Worm (Caenorhabditis elegans) whole organism, L3 larva: ENCODE results near the gene zipt-13.

Experiments used
- R02D3.7 ChIP-seq: fragments of 150-350 bp; optimal IDR thresholded peaks from 2 replicates; lab custom pipeline; 2014; ENCODE audit warnings: missing biosample characterization, missing genetic modification characterization
- aly-2 ChIP-seq: fragments of 150-350 bp; optimal IDR thresholded peaks from 2 replicates; lab custom pipeline; 2014; ENCODE audit warnings: missing biosample characterization, missing genetic modification characterization
- ceh-16 ChIP-seq: sonication (generic microtip); optimal IDR thresholded peaks from 2 replicates; lab custom pipeline; 2017; ENCODE audit warnings: missing biosample characterization, missing genetic modification characterization
- ceh-28 ChIP-seq: fragments of 150-350 bp; optimal IDR thresholded peaks from 2 replicates; lab custom pipeline; 2014; ENCODE audit warnings: missing biosample characterization, missing genetic modification reagents, missing genetic modification characterization
- ceh-82 ChIP-seq: fragments of 150-350 bp; optimal IDR thresholded peaks from 2 replicates; lab custom pipeline; 2014; ENCODE audit warnings: missing biosample characterization, missing genetic modification characterization
- ceh-9 ChIP-seq: sonication (generic microtip); optimal IDR thresholded peaks from 2 replicates; lab custom pipeline; 2018; ENCODE audit warnings: missing biosample characterization, missing genetic modification characterization
- daf-12 ChIP-seq: fragments of 150-350 bp; optimal IDR thresholded peaks from 2 replicates; lab custom pipeline; 2014; ENCODE audit warnings: missing biosample characterization, missing genetic modification reagents, missing genetic modification characterization
- egl-5 ChIP-seq: fragments of 150-350 bp; optimal IDR thresholded peaks from 2 replicates; lab custom pipeline; 2017; ENCODE audit warnings: missing biosample characterization, missing genetic modification reagents, missing genetic modification characterization, inconsistent platforms
- elt-1 ChIP-seq: fragments of 150-350 bp; optimal IDR thresholded peaks from 2 replicates; lab custom pipeline; 2014; ENCODE audit warnings: missing biosample characterization, missing genetic modification characterization
- elt-2 ChIP-seq: sonication (generic microtip); optimal IDR thresholded peaks from 2 replicates; lab custom pipeline; 2016; ENCODE audit warnings: missing genetic modification reagents, mild to moderate bottlenecking, missing genetic modification characterization, missing compliant biosample characterization
- elt-3 ChIP-seq, 3 experiments: fragments of 150-350 bp in 1 of 3; sonication (generic microtip) in 2 of 3; optimal IDR thresholded peaks; 2 replicates in 2 of 3; 4 replicates in 1 of 3; lab custom pipeline; 2014 to 2017; ENCODE audit warnings: missing biosample characterization in 3 of 3, missing genetic modification characterization in 3 of 3
- eor-1 ChIP-seq, 2 experiments: fragments of 150-350 bp; optimal IDR thresholded peaks; 2 replicates each; lab custom pipeline; 2014 to 2018; ENCODE audit warnings: missing biosample characterization in 2 of 2, missing genetic modification characterization in 2 of 2
- fkh-2 ChIP-seq: fragments of 150-350 bp; optimal IDR thresholded peaks from 2 replicates; lab custom pipeline; 2014; ENCODE audit warnings: missing biosample characterization, missing genetic modification reagents, missing genetic modification characterization
- fos-1 ChIP-seq: fragments of 150-350 bp; optimal IDR thresholded peaks from 2 replicates; lab custom pipeline; 2014; ENCODE audit warnings: missing biosample characterization, missing genetic modification characterization
- jun-1 ChIP-seq: fragments of 150-350 bp; optimal IDR thresholded peaks from 2 replicates; lab custom pipeline; 2014; ENCODE audit warnings: missing biosample characterization, missing genetic modification reagents, missing genetic modification characterization
- lin-15B ChIP-seq: fragments of 150-350 bp; optimal IDR thresholded peaks from 2 replicates; lab custom pipeline; 2014; ENCODE audit warnings: missing biosample characterization, missing genetic modification characterization
- lin-39 ChIP-seq: fragments of 150-350 bp; optimal IDR thresholded peaks from 2 replicates; lab custom pipeline; 2018; ENCODE audit warnings: missing biosample characterization, missing genetic modification reagents, missing genetic modification characterization
- lsy-12 ChIP-seq: sonication (generic microtip); optimal IDR thresholded peaks from 2 replicates; lab custom pipeline; 2016; ENCODE audit warnings: mild to moderate bottlenecking, missing genetic modification characterization, missing compliant biosample characterization
- mdl-1 ChIP-seq: fragments of 150-350 bp; optimal IDR thresholded peaks from 2 replicates; lab custom pipeline; 2014; ENCODE audit warnings: missing biosample characterization, missing genetic modification characterization
- nfya-1 ChIP-seq: sonication (generic microtip); optimal IDR thresholded peaks from 2 replicates; lab custom pipeline; 2017; ENCODE audit warnings: missing genetic modification characterization, mild to moderate bottlenecking, missing compliant biosample characterization, antibody characterized with exemption, moderate library complexity; ENCODE audit not compliant: insufficient read depth
- nhr-11 ChIP-seq: fragments of 150-350 bp; optimal IDR thresholded peaks from 2 replicates; lab custom pipeline; 2014; ENCODE audit warnings: missing biosample characterization, missing genetic modification characterization
- nhr-12 ChIP-seq: fragments of 150-350 bp; optimal IDR thresholded peaks from 2 replicates; lab custom pipeline; 2014; ENCODE audit warnings: missing biosample characterization, missing genetic modification characterization
- nhr-23 ChIP-seq: fragments of 150-350 bp; optimal IDR thresholded peaks from 2 replicates; lab custom pipeline; 2014; ENCODE audit warnings: missing biosample characterization, missing genetic modification reagents, missing genetic modification characterization
- nhr-25 ChIP-seq: sonication (generic microtip); optimal IDR thresholded peaks from 2 replicates; lab custom pipeline; 2017; ENCODE audit warnings: missing biosample characterization, missing genetic modification characterization
- nhr-28 ChIP-seq: fragments of 150-350 bp; optimal IDR thresholded peaks from 2 replicates; lab custom pipeline; 2014; ENCODE audit warnings: missing biosample characterization, missing genetic modification characterization
- nhr-76 ChIP-seq: fragments of 150-350 bp; sonication (generic microtip); optimal IDR thresholded peaks from 5 replicates; lab custom pipeline; 2014; ENCODE audit warnings: missing biosample characterization, missing genetic modification characterization
- nhr-77 ChIP-seq: fragments of 150-350 bp; optimal IDR thresholded peaks from 2 replicates; lab custom pipeline; 2014; ENCODE audit warnings: missing biosample characterization, missing genetic modification characterization
- pha-4 ChIP-seq: fragments of 150-350 bp; optimal IDR thresholded peaks from 2 replicates; lab custom pipeline; 2014; ENCODE audit warnings: missing biosample characterization, missing genetic modification reagents, missing genetic modification characterization
- pqm-1 ChIP-seq: fragments of 150-350 bp; optimal IDR thresholded peaks from 2 replicates; lab custom pipeline; 2017; ENCODE audit warnings: missing biosample characterization, missing genetic modification characterization, inconsistent platforms
- sea-2 ChIP-seq: fragments of 150-350 bp; sonication (generic microtip); optimal IDR thresholded peaks from 4 replicates; lab custom pipeline; 2014; ENCODE audit warnings: missing biosample characterization, missing genetic modification reagents, missing genetic modification characterization
- snpc-4 ChIP-seq: fragments of 150-350 bp; optimal IDR thresholded peaks from 2 replicates; lab custom pipeline; 2014; ENCODE audit warnings: missing biosample characterization, missing genetic modification characterization
- tbx-2 ChIP-seq: sonication (generic microtip); optimal IDR thresholded peaks from 2 replicates; lab custom pipeline; 2016; ENCODE audit warnings: mild to moderate bottlenecking, missing genetic modification characterization, missing compliant biosample characterization
- unc-62 ChIP-seq: fragments of 150-350 bp; sonication (generic microtip); optimal IDR thresholded peaks from 4 replicates; lab custom pipeline; 2014; ENCODE audit warnings: missing biosample characterization, missing genetic modification reagents, missing genetic modification characterization
- zag-1 ChIP-seq: fragments of 150-350 bp; optimal IDR thresholded peaks from 2 replicates; lab custom pipeline; 2014; ENCODE audit warnings: missing biosample characterization, missing genetic modification characterization
- ztf-11 ChIP-seq: fragments of 150-350 bp; optimal IDR thresholded peaks from 2 replicates; lab custom pipeline; 2014; ENCODE audit warnings: missing biosample characterization, missing genetic modification characterization
- ztf-4 ChIP-seq: fragments of 150-350 bp; optimal IDR thresholded peaks from 2 replicates; lab custom pipeline; 2014; ENCODE audit warnings: missing biosample characterization, missing genetic modification characterization

zipt-13 gene

DNA sequence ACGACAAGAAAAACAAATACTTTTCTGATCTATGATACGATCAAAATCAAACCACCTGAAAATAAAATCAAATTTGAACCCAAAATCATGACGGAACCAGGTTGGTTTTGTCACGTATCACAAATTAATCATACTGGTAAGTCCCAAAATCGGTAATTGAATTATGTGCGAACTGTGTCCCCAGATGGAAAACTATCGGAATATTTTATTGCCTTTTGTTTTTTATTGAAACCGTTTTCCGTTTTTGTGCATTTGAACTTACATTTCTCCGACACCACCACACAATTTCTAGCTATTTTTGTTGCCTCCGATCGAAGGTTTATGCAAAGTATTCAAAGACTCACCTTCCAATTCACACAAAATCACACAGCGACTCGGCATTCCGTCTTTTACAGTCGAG lies 36.6 kb upstream of the zipt-13 start, which contains the start of gene F41E7.2:
F41E7.2 (plus strand) TSS at position 301 of the 400 bp plus-strand sequence.
- no peak for TF ChIP-seq elt-3 (tag; optimal IDR thresholded peaks at IDR 0.05; lab: Kevin White, UChicago)
- TF ChIP-seq ztf-4, result no peak

ce11 chrX:10262299-10262698 lies 25.6 kb upstream of the zipt-13 start:
- TF ChIP-seq mdl-1 (tag; lab: Kevin White, UChicago) (no peak), sea-2 (GFP tag; lab: Kevin White, UChicago) (no peak), nhr-25 (tag; lab: Kevin White, UChicago) (no peak), unc-62 (GFP tag; lab: Kevin White, UChicago) (no peak), fkh-2 (no peak), nhr-12 (tag; lab: Kevin White, UChicago) (no peak), nfya-1 (tag; lab: Kevin White, UChicago) (no peak), snpc-4 (tag; lab: Kevin White, UChicago) (no peak), eor-1 (tag; optimal IDR thresholded peaks at IDR 0.05; lab: Kevin White, UChicago) (no peak), nhr-76 (no peak), lin-15B (tag; lab: Kevin White, UChicago) (no peak), nhr-23 (tag; lab: Kevin White, UChicago) (no peak), ceh-16 (tag; lab: Kevin White, UChicago) (no peak), egl-5 (tag; lab: Kevin White, UChicago) (no peak), R02D3.7 (tag; lab: Kevin White, UChicago) (no peak), ceh-28 (tag; lab: Kevin White, UChicago) (no peak), ztf-4 (no peak), nhr-28 (tag; lab: Kevin White, UChicago) (no peak)
- TF ChIP-seq, all 47 proteins: peak for 0

DNA sequence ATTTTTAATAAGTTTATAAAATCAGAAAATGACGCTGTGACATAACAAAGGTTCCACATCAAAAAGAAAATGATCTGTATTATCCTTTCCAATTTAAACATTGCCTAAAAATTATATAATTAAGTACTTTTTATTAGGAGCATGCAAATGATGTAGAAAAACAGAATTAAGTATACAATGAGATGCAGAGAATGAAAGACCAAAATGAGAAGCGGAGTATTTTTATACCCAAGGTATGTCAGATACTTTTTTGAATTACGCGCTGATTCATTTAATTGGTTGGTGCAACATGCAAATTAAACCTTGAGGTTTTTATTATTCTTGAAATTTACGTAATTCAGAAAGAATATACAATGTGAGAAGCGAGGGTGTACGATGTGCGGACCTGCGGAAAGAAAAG lies 23.3 kb upstream of the zipt-13 start, which contains the start of gene C32A9.1:
C32A9.1 (minus strand) TSS at position 101 of the 400 bp plus-strand sequence.
- TF ChIP-seq sea-2 (GFP tag; lab: Kevin White, UChicago) (no peak), ztf-4 (no peak), nhr-23 (tag; lab: Kevin White, UChicago) (no peak), nhr-76 (no peak), fos-1 (no peak), pqm-1 (tag; lab: Kevin White, UChicago) (no peak), elt-2 (tag; lab: Kevin White, UChicago) (no peak), unc-62 (GFP tag; lab: Kevin White, UChicago) (no peak), ceh-16 (tag; lab: Kevin White, UChicago) (no peak), lin-39 (tag; lab: Kevin White, UChicago) (no peak), aly-2 (no peak), lsy-12 (tag; lab: Kevin White, UChicago) (no peak)

DNA sequence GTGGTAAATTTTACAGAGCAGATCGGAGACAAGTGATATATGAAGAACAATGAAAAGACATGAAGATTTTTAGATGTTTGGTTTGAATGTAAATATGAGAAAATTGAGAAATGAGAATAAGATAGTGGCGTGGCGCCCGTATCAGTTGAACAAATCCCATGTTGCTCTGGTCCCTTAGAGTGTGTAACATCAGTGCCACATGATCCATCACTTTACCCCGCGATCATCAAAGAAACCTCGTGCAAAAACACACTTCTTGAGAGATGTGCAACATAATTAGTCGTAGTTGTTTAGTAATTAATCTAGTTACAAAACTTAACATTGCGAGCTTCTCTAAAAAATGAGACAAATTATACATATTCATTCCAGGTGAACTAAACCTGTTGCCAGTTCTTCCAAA lies 17.3 kb upstream of the zipt-13 start:
- TF ChIP-seq pha-4 (tag; lab: Kevin White, UChicago), result no peak
- no peak for TF ChIP-seq unc-62 (GFP tag; lab: Kevin White, UChicago)
- TF ChIP-seq nhr-25 (tag; lab: Kevin White, UChicago), result no peak
- TF ChIP-seq ztf-11, result no peak
- TF ChIP-seq jun-1 (tag; lab: Kevin White, UChicago), result no peak
- TF ChIP-seq snpc-4 (tag; lab: Kevin White, UChicago), result no peak
- TF ChIP-seq zag-1 (tag; lab: Kevin White, UChicago), result no peak
- TF ChIP-seq lin-15B (tag; lab: Kevin White, UChicago), result no peak
- no peak for TF ChIP-seq ztf-4
- TF ChIP-seq tbx-2, result no peak
- no peak for TF ChIP-seq daf-12
- no peak for TF ChIP-seq ceh-82 (tag; lab: Kevin White, UChicago)
- TF ChIP-seq, all 47 proteins: peak for 0

- TF ChIP-seq elt-1 (no peak), daf-12 (no peak), tbx-2 (no peak), snpc-4 (tag; lab: Kevin White, UChicago) (no peak), nhr-25 (tag; lab: Kevin White, UChicago) (no peak), eor-1 (tag; optimal IDR thresholded peaks at IDR 0.05; lab: Kevin White, UChicago) (no peak), ceh-16 (tag; lab: Kevin White, UChicago) (no peak), aly-2 (no peak), nhr-11 (tag; lab: Kevin White, UChicago) (no peak), lsy-12 (tag; lab: Kevin White, UChicago) (no peak), ceh-9 (tag; lab: Kevin White, UChicago) (no peak), nhr-77 (tag; lab: Kevin White, UChicago) (no peak), unc-62 (GFP tag; lab: Kevin White, UChicago) (no peak)
Observed at ce11 chrX:10252781-10253180, 16.0 kb upstream of the zipt-13 start, which contains the start of gene C14H10.2. TSS of gene C14H10.2 (minus strand) at chrX:10252881.
